Worm (Caenorhabditis elegans) whole organism, L2 larva: ENCODE data around the gene F44E2.10.

Source experiments
- C34F6.9 ChIP-seq: fragments of 150-350 bp; optimal IDR thresholded peaks from 2 replicates; lab custom pipeline; 2014; ENCODE audit warnings: missing biosample characterization, missing genetic modification characterization
- F13H6.1 ChIP-seq: sonication (generic microtip); optimal IDR thresholded peaks from 2 replicates; lab custom pipeline; 2016; ENCODE audit warnings: missing genetic modification characterization, missing compliant biosample characterization
- Y55F3AM.14 ChIP-seq: fragments of 200-800 bp; sonication (Bioruptor generic); optimal IDR thresholded peaks from 2 replicates; lab custom pipeline; 2018; ENCODE audit warnings: mild to moderate bottlenecking, missing genetic modification characterization, missing compliant biosample characterization
- ZK546.5 ChIP-seq: sonication (generic microtip); optimal IDR thresholded peaks from 2 replicates; lab custom pipeline; 2017; ENCODE audit warnings: missing biosample characterization, missing genetic modification characterization
- aly-2 ChIP-seq: fragments of 150-350 bp; optimal IDR thresholded peaks from 2 replicates; lab custom pipeline; 2014; ENCODE audit warnings: missing biosample characterization, missing genetic modification characterization
- ama-1 ChIP-seq: fragments of 150-350 bp; optimal IDR thresholded peaks from 2 replicates; lab custom pipeline; 2018; ENCODE audit warnings: inconsistent platforms
- blmp-1 ChIP-seq: sonication (generic microtip); optimal IDR thresholded peaks from 2 replicates; lab custom pipeline; 2017; ENCODE audit warnings: missing genetic modification characterization, mild to moderate bottlenecking, missing compliant biosample characterization, antibody characterized with exemption, moderate library complexity; ENCODE audit not compliant: insufficient read depth
- ceh-16 ChIP-seq: fragments of 150-350 bp; optimal IDR thresholded peaks from 2 replicates; lab custom pipeline; 2014; ENCODE audit warnings: missing biosample characterization, missing genetic modification characterization
- dmd-4 ChIP-seq: sonication (generic microtip); optimal IDR thresholded peaks from 2 replicates; lab custom pipeline; 2017; ENCODE audit warnings: missing biosample characterization, missing genetic modification characterization
- egl-27 ChIP-seq: sonication (generic microtip); optimal IDR thresholded peaks from 3 replicates; lab custom pipeline; 2017; ENCODE audit warnings: missing biosample characterization, missing genetic modification reagents, missing genetic modification characterization
- elt-1 ChIP-seq: fragments of 150-350 bp; optimal IDR thresholded peaks from 2 replicates; lab custom pipeline; 2014; ENCODE audit warnings: missing biosample characterization, missing genetic modification characterization
- elt-3 ChIP-seq: sonication (generic microtip); optimal IDR thresholded peaks from 2 replicates; lab custom pipeline; 2017; ENCODE audit warnings: missing biosample characterization, missing genetic modification characterization
- fos-1 ChIP-seq: fragments of 150-350 bp; optimal IDR thresholded peaks from 2 replicates; lab custom pipeline; 2014; ENCODE audit warnings: missing biosample characterization, missing genetic modification characterization
- gmeb-1 ChIP-seq: fragments of 150-350 bp; optimal IDR thresholded peaks from 2 replicates; lab custom pipeline; 2014; ENCODE audit warnings: missing biosample characterization, missing genetic modification characterization
- lin-11 ChIP-seq: fragments of 150-350 bp; sonication (generic microtip); optimal IDR thresholded peaks from 2 replicates; lab custom pipeline; 2014; ENCODE audit warnings: missing biosample characterization, missing genetic modification characterization, inconsistent platforms, mixed read lengths
- lin-39 ChIP-seq: fragments of 150-350 bp; optimal IDR thresholded peaks from 2 replicates; lab custom pipeline; 2014; ENCODE audit warnings: missing biosample characterization, missing genetic modification reagents, missing genetic modification characterization
- lsy-2 ChIP-seq, 2 experiments: fragments of 150-350 bp in 1 of 2; sonication (generic microtip) in 1 of 2; optimal IDR thresholded peaks; 2 replicates each; lab custom pipeline; 2014 to 2017; ENCODE audit warnings: missing biosample characterization in 2 of 2, missing genetic modification characterization in 2 of 2
- mab-5 ChIP-seq: fragments of 150-350 bp; optimal IDR thresholded peaks from 2 replicates; lab custom pipeline; 2014; ENCODE audit warnings: missing biosample characterization, missing genetic modification characterization
- mbf-1 ChIP-seq: sonication (generic microtip); optimal IDR thresholded peaks from 2 replicates; lab custom pipeline; 2017; ENCODE audit warnings: missing biosample characterization, missing genetic modification characterization
- mdl-1 ChIP-seq, 2 experiments: fragments of 150-350 bp in 1 of 2; sonication (generic microtip) in 1 of 2; optimal IDR thresholded peaks; 2 replicates each; lab custom pipeline; 2017; ENCODE audit warnings: missing biosample characterization in 2 of 2, missing genetic modification characterization in 2 of 2
- nhr-10 ChIP-seq: sonication (generic microtip); optimal IDR thresholded peaks from 2 replicates; lab custom pipeline; 2017; ENCODE audit warnings: missing biosample characterization, missing genetic modification characterization
- nhr-11 ChIP-seq: fragments of 150-350 bp; optimal IDR thresholded peaks from 2 replicates; lab custom pipeline; 2014; ENCODE audit warnings: missing biosample characterization, missing genetic modification characterization
- nhr-12 ChIP-seq: fragments of 150-350 bp; optimal IDR thresholded peaks from 2 replicates; lab custom pipeline; 2014; ENCODE audit warnings: missing biosample characterization, missing genetic modification characterization
- nhr-129 ChIP-seq: fragments of 150-350 bp; optimal IDR thresholded peaks from 2 replicates; lab custom pipeline; 2014; ENCODE audit warnings: missing biosample characterization, missing genetic modification characterization
- nhr-21 ChIP-seq: fragments of 150-350 bp; optimal IDR thresholded peaks from 2 replicates; lab custom pipeline; 2014; ENCODE audit warnings: missing biosample characterization, missing genetic modification characterization
- nhr-25 ChIP-seq: fragments of 150-350 bp; sonication (generic microtip); optimal IDR thresholded peaks from 3 replicates; lab custom pipeline; 2014; ENCODE audit warnings: missing biosample characterization, missing genetic modification characterization
- nhr-77 ChIP-seq: fragments of 150-350 bp; optimal IDR thresholded peaks from 2 replicates; lab custom pipeline; 2014; ENCODE audit warnings: missing biosample characterization, missing genetic modification characterization
- peb-1 ChIP-seq: fragments of 150-350 bp; optimal IDR thresholded peaks from 2 replicates; lab custom pipeline; 2014; ENCODE audit warnings: missing biosample characterization, missing genetic modification characterization
- sem-4 ChIP-seq: fragments of 150-350 bp; optimal IDR thresholded peaks from 2 replicates; lab custom pipeline; 2014; ENCODE audit warnings: missing biosample characterization, missing genetic modification reagents, missing genetic modification characterization
- skn-1 ChIP-seq: sonication (generic microtip); optimal IDR thresholded peaks from 2 replicates; lab custom pipeline; 2017; ENCODE audit warnings: missing biosample characterization, missing genetic modification characterization
- sma-3 ChIP-seq: sonication (generic microtip); optimal IDR thresholded peaks from 2 replicates; lab custom pipeline; 2016; ENCODE audit warnings: missing genetic modification reagents, missing genetic modification characterization, missing compliant biosample characterization
- sma-9 ChIP-seq, 2 experiments: fragments of 150-350 bp in 1 of 2; sonication (generic microtip) in 1 of 2; optimal IDR thresholded peaks; 2 replicates each; lab custom pipeline; 2014 to 2016; ENCODE audit warnings: missing genetic modification characterization in 2 of 2, mild to moderate bottlenecking in 1 of 2, missing biosample characterization in 1 of 2, missing compliant biosample characterization in 1 of 2, missing genetic modification reagents in 1 of 2, moderate library complexity in 1 of 2
- snpc-4 ChIP-seq: fragments of 150-350 bp; optimal IDR thresholded peaks from 2 replicates; lab custom pipeline; 2014; ENCODE audit warnings: missing biosample characterization, missing genetic modification characterization
- unc-39 ChIP-seq: fragments of 150-350 bp; optimal IDR thresholded peaks from 2 replicates; lab custom pipeline; 2014; ENCODE audit warnings: missing biosample characterization, missing genetic modification characterization
- unc-55 ChIP-seq: fragments of 150-350 bp; sonication (generic microtip); optimal IDR thresholded peaks from 3 replicates; lab custom pipeline; 2014; ENCODE audit warnings: missing biosample characterization, missing genetic modification reagents, missing genetic modification characterization
- unc-62 ChIP-seq: fragments of 150-350 bp; optimal IDR thresholded peaks from 2 replicates; lab custom pipeline; 2014; ENCODE audit warnings: missing biosample characterization, missing genetic modification reagents, missing genetic modification characterization
- zag-1 ChIP-seq: fragments of 150-350 bp; optimal IDR thresholded peaks from 2 replicates; lab custom pipeline; 2014; ENCODE audit warnings: missing biosample characterization, missing genetic modification characterization
- ztf-1 ChIP-seq: fragments of 200-800 bp; sonication (Bioruptor generic); conservative IDR thresholded peaks from 2 replicates; pipeline ENCODE4 v1.3.6; 2022; ENCODE audit warnings: missing genetic modification characterization, missing compliant biosample characterization
- ztf-11 ChIP-seq: sonication (generic microtip); optimal IDR thresholded peaks from 2 replicates; lab custom pipeline; 2017; ENCODE audit warnings: missing biosample characterization, missing genetic modification characterization
- ztf-4 ChIP-seq: fragments of 150-350 bp; optimal IDR thresholded peaks from 2 replicates; lab custom pipeline; 2014; ENCODE audit warnings: missing biosample characterization, missing genetic modification characterization

The F44E2.10 gene

DNA sequence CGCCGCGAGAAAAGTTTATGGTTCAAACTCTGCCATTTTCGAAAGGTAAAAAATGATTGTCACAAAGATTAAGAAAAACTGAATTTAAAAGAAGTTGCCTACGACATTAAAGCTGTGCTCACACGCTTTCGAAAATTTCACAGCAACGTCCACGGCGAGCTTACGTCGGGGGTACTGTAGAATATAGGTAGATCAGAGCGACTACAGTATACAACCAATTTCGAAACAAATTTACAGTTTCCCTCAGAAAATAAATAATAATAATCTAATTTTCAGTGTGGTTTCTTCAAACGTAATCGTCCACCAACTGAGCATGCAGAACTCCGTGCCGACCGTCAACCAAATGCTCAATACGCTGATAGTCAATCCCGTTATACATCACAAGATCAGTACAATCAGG, 6.4 kb downstream of the F44E2.10 start:
- no peak for TF ChIP-seq sma-9 (GFP tag; optimal IDR thresholded peaks at IDR 0.05; lab: Kevin White, UChicago)
- TF ChIP-seq sma-9 (tag; optimal IDR thresholded peaks at IDR 0.05; lab: Kevin White, UChicago) = no peak
- TF ChIP-seq nhr-25 (tag; lab: Kevin White, UChicago) = no peak
- no peak for TF ChIP-seq blmp-1 (tag; lab: Kevin White, UChicago)
- no peak for TF ChIP-seq ama-1 (lab: Kevin White, UChicago)
- TF ChIP-seq sma-3 (GFP tag; lab: Kevin White, UChicago) = no peak
- TF ChIP-seq skn-1 (tag; lab: Kevin White, UChicago) = no peak
- TF ChIP-seq ZK546.5 (tag; lab: Kevin White, UChicago) = no peak
- no peak for TF ChIP-seq ztf-11
- no peak for TF ChIP-seq peb-1 (tag; lab: Kevin White, UChicago)
- TF ChIP-seq lin-39 (tag; lab: Kevin White, UChicago) = no peak
- TF ChIP-seq lsy-2 (tag; optimal IDR thresholded peaks at IDR 0.05; lab: Kevin White, UChicago) = no peak
- TF ChIP-seq unc-62 (GFP tag; lab: Kevin White, UChicago) = no peak
- no peak for TF ChIP-seq zag-1
- TF ChIP-seq gmeb-1 (tag; lab: Kevin White, UChicago) = no peak
- no peak for TF ChIP-seq dmd-4 (tag; lab: Kevin White, UChicago)
- TF ChIP-seq Y55F3AM.14 = no peak
- TF ChIP-seq nhr-129 = no peak
- no peak for TF ChIP-seq ztf-4 (tag; lab: Kevin White, UChicago)

ce11 chrIII:8818599-8818998, 12.3 kb downstream of the F44E2.10 start, which contains the start of gene pat-2:
pat-2 (plus strand) TSS chrIII:8818899.
- TF ChIP-seq nhr-11 (tag; lab: Kevin White, UChicago) (no peak), unc-55 (GFP tag; lab: Kevin White, UChicago) (no peak), Y55F3AM.14 (no peak), dmd-4 (tag; lab: Kevin White, UChicago) (no peak), ama-1 (lab: Kevin White, UChicago) (no peak), mdl-1 (tag; optimal IDR thresholded peaks at IDR 0.05; lab: Kevin White, UChicago) (no peak), unc-39 (tag; lab: Kevin White, UChicago) (no peak), egl-27 (no peak), nhr-10 (tag; lab: Kevin White, UChicago) (no peak), zag-1 (no peak), nhr-21 (tag; lab: Kevin White, UChicago) (no peak), F13H6.1 (tag; lab: Kevin White, UChicago) (no peak), skn-1 (tag; lab: Kevin White, UChicago) (no peak), snpc-4 (tag; lab: Kevin White, UChicago) (no peak), ceh-16 (tag; lab: Kevin White, UChicago) (no peak), elt-1 (no peak), ztf-1 (GFP tag; lab: Robert Waterston, UW) (no peak), lsy-2 (tag; optimal IDR thresholded peaks at IDR 0.05; lab: Kevin White, UChicago) (no peak)
- TF ChIP-seq, all 48 proteins: peak for 0

DNA sequence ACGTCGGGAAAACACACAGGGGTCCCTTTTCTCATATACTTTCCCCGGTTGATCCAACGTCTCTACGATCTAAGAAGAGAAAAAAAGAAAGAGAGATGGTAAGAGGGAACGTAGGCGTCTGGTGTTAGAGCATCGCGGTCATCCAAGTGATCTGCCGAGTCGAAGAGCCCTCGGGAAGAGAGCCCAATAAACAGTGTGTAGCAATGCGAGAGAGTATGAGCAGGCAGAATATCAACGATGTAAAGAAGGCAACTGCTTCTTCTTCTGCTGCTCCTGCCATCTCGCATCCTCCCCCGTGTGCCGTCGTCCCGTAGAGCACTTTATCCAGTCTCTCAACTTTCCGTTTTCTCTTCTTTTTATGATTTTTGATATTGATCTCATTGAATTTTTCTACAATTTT, 15.2 kb downstream of the F44E2.10 start:
- TF ChIP-seq C34F6.9 (no peak), F13H6.1 (tag; lab: Kevin White, UChicago) (peak; percentile 61), nhr-129 (peak; percentile 45), fos-1 (no peak)
- TF ChIP-seq, all 48 proteins: peak for 2

ce11 chrIII:8811111-8811510, 19.8 kb downstream of the F44E2.10 start:
- no peak for TF ChIP-seq ZK546.5 (tag; lab: Kevin White, UChicago)
- TF ChIP-seq sem-4 (tag; lab: Kevin White, UChicago) = peak; percentile 56

DNA sequence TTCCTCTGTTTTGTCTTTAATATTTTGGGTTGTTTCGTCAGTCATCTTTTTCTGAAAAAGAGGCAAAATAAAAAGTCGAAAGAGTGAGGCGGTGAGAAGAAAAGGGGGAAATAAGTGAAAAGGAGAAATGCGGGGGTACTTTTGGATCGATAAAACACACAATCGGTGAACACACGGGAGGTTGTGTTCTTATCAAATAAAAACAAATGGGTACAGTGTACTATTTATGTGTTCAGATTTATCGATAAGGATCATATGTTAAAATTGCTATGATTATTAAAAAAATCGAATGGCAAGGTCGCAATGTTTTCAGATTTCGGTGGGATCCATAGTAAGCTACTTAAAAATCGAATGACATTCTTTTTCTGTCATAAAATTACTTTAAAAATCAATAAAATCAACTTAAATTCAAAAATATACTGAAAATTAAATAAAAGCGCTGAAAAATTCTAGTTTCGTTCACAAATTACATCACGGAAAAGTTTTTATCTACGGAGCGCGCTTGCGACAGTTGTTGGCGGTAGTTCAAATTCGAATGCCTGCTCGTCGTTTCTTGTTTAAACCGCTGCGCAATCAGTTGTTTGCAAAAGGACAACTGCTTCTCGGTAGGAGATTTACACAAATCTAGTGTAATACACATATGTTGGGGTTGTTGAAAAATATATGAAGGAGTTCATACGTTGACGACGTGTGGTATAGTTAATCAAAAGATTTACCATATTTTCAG, 21.5 kb downstream of the F44E2.10 start, which contains the start of gene prx-19:
Gene prx-19, minus strand, starts transcription at position 51 of the 727 bp plus-strand sequence.
- TF ChIP-seq ztf-11 = no peak
- TF ChIP-seq mbf-1 (tag; lab: Kevin White, UChicago) = no peak
- TF ChIP-seq mab-5 (tag; lab: Kevin White, UChicago) = no peak
- no peak for TF ChIP-seq fos-1
- TF ChIP-seq unc-55 (GFP tag; lab: Kevin White, UChicago) = peak; percentile 79
- no peak for TF ChIP-seq ztf-4 (tag; lab: Kevin White, UChicago)
- TF ChIP-seq dmd-4 (tag; lab: Kevin White, UChicago) = no peak
- no peak for TF ChIP-seq snpc-4 (tag; lab: Kevin White, UChicago)
- no peak for TF ChIP-seq ztf-1 (GFP tag; lab: Robert Waterston, UW)
- TF ChIP-seq nhr-129 = peak; percentile 73
- no peak for TF ChIP-seq unc-62 (GFP tag; lab: Kevin White, UChicago)
- peak; percentile 62 for TF ChIP-seq C34F6.9
- no peak for TF ChIP-seq Y55F3AM.14
- no peak for TF ChIP-seq aly-2 (tag; lab: Kevin White, UChicago)
- TF ChIP-seq ama-1 (lab: Kevin White, UChicago) = peak; percentile 7
- TF ChIP-seq sma-3 (GFP tag; lab: Kevin White, UChicago) = peak; percentile 19
- TF ChIP-seq lin-39 (tag; lab: Kevin White, UChicago) = no peak
- TF ChIP-seq nhr-77 (tag; lab: Kevin White, UChicago) = no peak
- TF ChIP-seq F13H6.1 (tag; lab: Kevin White, UChicago) = peak; percentile 43
- TF ChIP-seq nhr-12 (tag; lab: Kevin White, UChicago) = no peak
- TF ChIP-seq nhr-25 (tag; lab: Kevin White, UChicago) = peak; percentile 1
- TF ChIP-seq lin-11 (tag; lab: Kevin White, UChicago) = no peak
- TF ChIP-seq mdl-1 (tag; optimal IDR thresholded peaks at IDR 0.05; lab: Kevin White, UChicago) = no peak
- TF ChIP-seq egl-27 = no peak
- no peak for TF ChIP-seq nhr-11 (tag; lab: Kevin White, UChicago)
- no peak for TF ChIP-seq sem-4 (tag; lab: Kevin White, UChicago)
- no peak for TF ChIP-seq nhr-21 (tag; lab: Kevin White, UChicago)
- TF ChIP-seq elt-3 = no peak
- peak; percentile 92 for TF ChIP-seq gmeb-1 (tag; lab: Kevin White, UChicago)
